Worm (Caenorhabditis elegans): ENCODE measurements around the gene Y51H7C.8.

ce11 chrII:1411372-1411771 is 9.8 kb downstream of the Y51H7C.8 start, which contains the start of gene Y51H7C.9:
- TF ChIP-seq pha-4 (tag; optimal IDR thresholded peaks at IDR 0.05) (no peak), nfya-1 (tag; optimal IDR thresholded peaks at IDR 0.05) (no peak)
